Fruit fly (Drosophila melanogaster): ENCODE results near the gene okr.

okr gene

dm6 chr2L:2992664-2993174 lies at the start of gene okr, which contains the start of gene CG3558 (continued):
- peak; percentile 94 for TF ChIP-seq pfk (GFP tag; optimal IDR thresholded peaks at IDR 0.05)
- TF ChIP-seq jigr1 (GFP tag; IDR thresholded peaks at IDR 0.05) = no peak
- TF ChIP-seq esg (GFP tag; conservative IDR thresholded peaks at IDR 0.05) = no peak
- TF ChIP-seq hbn (GFP tag; IDR thresholded peaks at IDR 0.05; ENCODE audit: partially characterized antibody) = peak; percentile 80
- TF ChIP-seq dan (GFP tag; IDR thresholded peaks at IDR 0.05) = no peak
- peak; percentile 94 for TF ChIP-seq CG34224 (GFP tag; IDR thresholded peaks at IDR 0.05; ENCODE audit: partially characterized antibody)
- no peak for TF ChIP-seq Dad (GFP tag; optimal IDR thresholded peaks at IDR 0.05)
- peak; percentile 72 for TF ChIP-seq Dref (GFP tag; IDR thresholded peaks at IDR 0.05)
- no peak for TF ChIP-seq croc (GFP tag; conservative IDR thresholded peaks at IDR 0.05)
- TF ChIP-seq pnt (GFP tag; optimal IDR thresholded peaks at IDR 0.05) = no peak
- TF ChIP-seq Pdp1 (GFP tag; optimal IDR thresholded peaks at IDR 0.05) = peak in 1 of 2 experiments; percentile 1
- no peak for TF ChIP-seq CG4617 (GFP tag; optimal IDR thresholded peaks at IDR 0.05; ENCODE audit: borderline replicate concordance)
- TF ChIP-seq phol (tag; optimal IDR thresholded peaks at IDR 0.05) = peak; percentile 83
- TF ChIP-seq Sry-δ (GFP tag; optimal IDR thresholded peaks at IDR 0.05) = peak; percentile 89
- no peak for TF ChIP-seq maf-S (GFP tag; optimal IDR thresholded peaks at IDR 0.05)
- TF ChIP-seq ap (GFP tag; IDR thresholded peaks at IDR 0.05) = no peak
- TF ChIP-seq Gug (GFP tag; IDR thresholded peaks at IDR 0.05) = no peak
- TF ChIP-seq CG17186 (GFP tag; optimal IDR thresholded peaks at IDR 0.05) = peak; percentile 59
- peak; percentile 1 for TF ChIP-seq CG18262 (tag; optimal IDR thresholded peaks at IDR 0.05)
- TF ChIP-seq ab (GFP tag; optimal IDR thresholded peaks at IDR 0.05) = no peak

DNA sequence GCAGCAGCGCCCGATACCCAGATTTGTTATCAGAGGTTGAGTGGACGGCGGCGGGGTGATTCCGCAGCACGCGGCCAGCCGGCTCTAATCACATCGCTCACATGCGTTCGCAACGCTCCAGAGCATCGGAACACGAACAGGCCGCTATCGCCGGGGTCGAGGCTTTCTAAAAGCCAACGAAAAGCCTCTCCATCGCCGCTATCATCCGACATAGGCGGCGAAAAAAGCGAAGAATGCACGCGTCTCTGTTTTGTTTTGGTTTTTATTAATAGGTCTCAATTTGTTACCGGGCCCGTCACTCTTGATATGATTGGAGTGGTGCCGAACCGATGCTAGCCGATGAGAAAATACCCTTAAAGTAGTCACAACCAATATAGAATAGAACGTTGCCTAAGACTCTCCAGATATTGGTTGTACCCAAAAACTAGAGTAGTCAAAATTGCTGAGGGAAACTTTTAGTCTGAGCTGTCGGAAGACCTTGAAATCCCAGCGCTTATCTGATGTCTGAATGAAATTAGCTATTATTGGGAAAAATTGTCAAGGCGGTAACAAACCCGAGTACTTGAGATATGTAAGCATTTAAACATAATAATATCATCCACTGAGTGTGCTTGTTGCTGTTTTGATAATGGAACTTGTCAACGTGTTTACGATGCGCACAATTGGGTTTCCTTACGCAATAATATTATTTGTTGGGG lies 49.5 kb upstream of the okr start, which contains the start of gene CG17261:
Gene CG17261 (plus strand): TSS at position 634 of the 698 bp plus-strand sequence.
- TF ChIP-seq kah (GFP tag; optimal IDR thresholded peaks at IDR 0.05) (no peak), jumu (GFP tag; optimal IDR thresholded peaks at IDR 0.05) (peak; percentile 21), tap (tag; optimal IDR thresholded peaks at IDR 0.05) (no peak), B-H1 (GFP tag; IDR thresholded peaks at IDR 0.05) (no peak), CG10209 (GFP tag; optimal IDR thresholded peaks at IDR 0.05) (peak; percentile 12), chn (GFP tag; optimal IDR thresholded peaks at IDR 0.05) (no peak), CG1233 (GFP tag; optimal IDR thresholded peaks at IDR 0.05) (peak; percentile 8), Blimp-1 (GFP tag; optimal IDR thresholded peaks at IDR 0.05) (no peak), unc-4 (GFP tag; IDR thresholded peaks at IDR 0.05; ENCODE audit: partially characterized antibody) (no peak), pzg (GFP tag; optimal IDR thresholded peaks at IDR 0.05) (no peak), lov (optimal IDR thresholded peaks at IDR 0.05) (no peak), lov (GFP tag; IDR thresholded peaks at IDR 0.05) (no peak), CG2120 (GFP tag; optimal IDR thresholded peaks at IDR 0.05) (peak; percentile 86), Doc2 (GFP tag; IDR thresholded peaks at IDR 0.05) (no peak), CG17829 (tag; optimal IDR thresholded peaks at IDR 0.05) (no peak), CG6254 (GFP tag; optimal IDR thresholded peaks at IDR 0.05) (no peak), CG11456 (GFP tag; IDR thresholded peaks at IDR 0.05) (peak; percentile 60; the same call in 1 of the 3 replicates), CG1603 (tag; optimal IDR thresholded peaks at IDR 0.05) (peak; percentile 51), Ada2b (GFP tag; IDR thresholded peaks at IDR 0.05) (no peak), Six4 (GFP tag; optimal IDR thresholded peaks at IDR 0.05) (no peak), CG10274 (GFP tag; optimal IDR thresholded peaks at IDR 0.05) (no peak), H15 (GFP tag; IDR thresholded peaks at IDR 0.05) (no peak), CG10147 (GFP tag; optimal IDR thresholded peaks at IDR 0.05) (no peak), gro (GFP tag; optimal IDR thresholded peaks at IDR 0.05) (peak; percentile 90), ttk (GFP tag; IDR thresholded peaks at IDR 0.05) (no peak), gem (tag; optimal IDR thresholded peaks at IDR 0.05) (peak; percentile 52), CG8290 (GFP tag; optimal IDR thresholded peaks at IDR 0.05) (no peak), CG8290 (tag; optimal IDR thresholded peaks at IDR 0.05) (peak in 1 of 2 experiments; percentile 70), fd64A (GFP tag; optimal IDR thresholded peaks at IDR 0.05) (no peak), D19B (GFP tag; optimal IDR thresholded peaks at IDR 0.05) (peak; percentile 10), Atf3 (GFP tag; optimal IDR thresholded peaks at IDR 0.05) (no peak)
